Fruit fly (Drosophila melanogaster) whole organism, embryonic: ENCODE results near the gene RtcB.

ENCODE experiments used
- Aef1 ChIP-seq: fragments of 200-800 bp; sonication (Bioruptor generic); IDR thresholded peaks from 3 replicates; pipeline ENCODE4 v1.3.6; 2022; ENCODE audit warnings: missing biosample characterization, missing genetic modification characterization
- B-H1 ChIP-seq: fragments of 200-800 bp; sonication (Bioruptor generic); IDR thresholded peaks from 3 replicates; pipeline ENCODE4 v1.3.6; 2022; ENCODE audit warnings: missing biosample characterization, missing genetic modification characterization
- CG10959 ChIP-seq: fragments of 200-800 bp; sonication (Bioruptor generic); IDR thresholded peaks from 2 replicates; pipeline ENCODE4 v1.3.6; 2022; ENCODE audit warnings: missing biosample characterization, missing genetic modification characterization
- CG11504 ChIP-seq: fragments of 200-800 bp; sonication (Bioruptor generic); optimal IDR thresholded peaks from 3 replicates; lab custom pipeline; 2019; ENCODE audit warnings: missing biosample characterization, mild to moderate bottlenecking, missing genetic modification characterization, moderate library complexity
- CG12942 ChIP-seq: fragments of 200-800 bp; sonication (Bioruptor generic); optimal IDR thresholded peaks from 3 replicates; lab custom pipeline; 2016; ENCODE audit warnings: missing biosample characterization, missing genetic modification characterization
- CG13123 ChIP-seq: fragments of 200-800 bp; sonication (Bioruptor generic); optimal IDR thresholded peaks from 2 replicates; lab custom pipeline; 2016; ENCODE audit warnings: missing biosample characterization, missing genetic modification characterization
- CG14667 ChIP-seq: fragments of 200-800 bp; sonication (Bioruptor generic); IDR thresholded peaks from 2 replicates; pipeline ENCODE4 v1.3.6; 2022; ENCODE audit warnings: missing biosample characterization, missing genetic modification characterization
- CG14710 ChIP-seq: fragments of 200-800 bp; sonication (Bioruptor generic); optimal IDR thresholded peaks from 3 replicates; lab custom pipeline; 2019; ENCODE audit warnings: missing biosample characterization, mild to moderate bottlenecking, missing genetic modification characterization, moderate library complexity
- CG1603 ChIP-seq: fragments of 200-800 bp; sonication (Bioruptor generic); optimal IDR thresholded peaks from 2 replicates; lab custom pipeline; 2019; ENCODE audit warnings: missing biosample characterization, mild to moderate bottlenecking, missing genetic modification characterization, moderate library complexity
- CG17186 ChIP-seq: fragments of 200-800 bp; sonication (Bioruptor generic); optimal IDR thresholded peaks from 3 replicates; lab custom pipeline; 2017; ENCODE audit warnings: missing biosample characterization, missing genetic modification reagents, missing genetic modification characterization
- CG17612 ChIP-seq: fragments of 200-800 bp; sonication (Bioruptor generic); IDR thresholded peaks from 2 replicates; pipeline ENCODE4 v1.3.6; 2022; ENCODE audit warnings: missing biosample characterization, missing genetic modification characterization
- CG2199 ChIP-seq: fragments of 200-800 bp; sonication (Bioruptor generic); IDR thresholded peaks from 3 replicates; pipeline ENCODE4 v1.3.6; 2022; ENCODE audit warnings: missing biosample characterization, missing genetic modification characterization
- CG32767 ChIP-seq: fragments of 200-800 bp; sonication (Bioruptor generic); IDR thresholded peaks from 2 replicates; pipeline ENCODE4 v1.3.6; 2022; ENCODE audit warnings: missing biosample characterization, missing genetic modification characterization
- CG32772 ChIP-seq: fragments of 200-800 bp; sonication (Bioruptor generic); IDR thresholded peaks from 2 replicates; pipeline ENCODE4 v1.3.6; 2022; ENCODE audit warnings: missing biosample characterization, missing genetic modification characterization
- CG33213 ChIP-seq: fragments of 200-800 bp; sonication (Bioruptor generic); optimal IDR thresholded peaks from 3 replicates; lab custom pipeline; 2016; ENCODE audit warnings: missing biosample characterization, missing genetic modification characterization
- CG3726 ChIP-seq: fragments of 200-800 bp; sonication (Bioruptor generic); IDR thresholded peaks from 3 replicates; pipeline ENCODE4, ENCODE4 v1.3.6; 2022; ENCODE audit warnings: missing biosample characterization, missing genetic modification characterization
- CG5180 ChIP-seq: fragments of 200-800 bp; sonication (Bioruptor generic); optimal IDR thresholded peaks from 3 replicates; lab custom pipeline; 2017; ENCODE audit warnings: missing biosample characterization, missing genetic modification characterization, mild to moderate bottlenecking, moderate library complexity, missing genetic modification reagents
- CG6854 ChIP-seq: fragments of 200-800 bp; sonication (Bioruptor generic); optimal IDR thresholded peaks from 3 replicates; lab custom pipeline; 2017; ENCODE audit warnings: missing biosample characterization, mild to moderate bottlenecking, missing genetic modification characterization
- CG8478 ChIP-seq: fragments of >200 bp; optimal IDR thresholded peaks from 2 replicates; lab custom pipeline; 2018
- CHES-1-like ChIP-seq: fragments of 200-800 bp; sonication (Bioruptor generic); optimal IDR thresholded peaks from 2 replicates; lab custom pipeline; 2016; ENCODE audit warnings: missing biosample characterization, missing genetic modification characterization
- Camta ChIP-seq: fragments of 200-800 bp; sonication (Bioruptor generic); optimal IDR thresholded peaks from 2 replicates; lab custom pipeline; 2016; ENCODE audit warnings: missing biosample characterization, missing genetic modification characterization
- Chrac-16 ChIP-seq: fragments of 200-800 bp; sonication (Bioruptor generic); optimal IDR thresholded peaks from 3 replicates; lab custom pipeline; 2016; ENCODE audit warnings: missing biosample characterization, missing genetic modification characterization
- D19B ChIP-seq: fragments of 200-800 bp; sonication (Bioruptor generic); optimal IDR thresholded peaks from 2 replicates; lab custom pipeline; 2017; ENCODE audit warnings: missing biosample characterization, mild to moderate bottlenecking, missing genetic modification characterization
- Dll ChIP-seq: fragments of 200-800 bp; sonication (Bioruptor generic); IDR thresholded peaks from 4 replicates; pipeline ENCODE4 v1.3.6; 2022; ENCODE audit warnings: missing biosample characterization, missing genetic modification characterization; ENCODE audit not compliant: partially characterized antibody
- Dref ChIP-seq: fragments of 200-800 bp; sonication (Bioruptor generic); IDR thresholded peaks from 2 replicates; pipeline ENCODE4 v1.3.6; 2022; ENCODE audit warnings: missing biosample characterization, missing genetic modification characterization
- E2f2 ChIP-seq: fragments of 200-800 bp; sonication (Bioruptor generic); IDR thresholded peaks from 2 replicates; pipeline ENCODE4 v1.3.6; 2022; ENCODE audit warnings: missing biosample characterization, missing genetic modification characterization
- Ets65A ChIP-seq: fragments of 200-800 bp; sonication (Bioruptor generic); peaks from one replicate; lab custom pipeline; 2016; ENCODE audit warnings: missing biosample characterization, missing genetic modification characterization
- MTF-1 ChIP-seq: fragments of 200-800 bp; sonication (Bioruptor generic); optimal IDR thresholded peaks from 2 replicates; lab custom pipeline; 2018; ENCODE audit warnings: missing biosample characterization, mild to moderate bottlenecking, missing genetic modification characterization, borderline replicate concordance
- Max ChIP-seq: fragments of 200-800 bp; sonication (Bioruptor generic); optimal IDR thresholded peaks from 2 replicates; lab custom pipeline; 2016; ENCODE audit warnings: missing biosample characterization, mild to moderate bottlenecking, missing genetic modification characterization
- Six4 ChIP-seq: fragments of 200-800 bp; sonication (Bioruptor generic); optimal IDR thresholded peaks from 2 replicates; lab custom pipeline; 2016; ENCODE audit warnings: missing biosample characterization, missing genetic modification characterization
- Sox102F ChIP-seq: fragments of 200-800 bp; sonication (Bioruptor generic); optimal IDR thresholded peaks from 2 replicates; lab custom pipeline; 2018; ENCODE audit warnings: missing biosample characterization, mild to moderate bottlenecking, missing genetic modification characterization, moderate library complexity
- Xbp1 ChIP-seq: fragments of 200-800 bp; sonication (Bioruptor generic); optimal IDR thresholded peaks from 3 replicates; lab custom pipeline; 2016; ENCODE audit warnings: missing biosample characterization, mild to moderate bottlenecking, missing genetic modification characterization
- ash1 ChIP-seq: fragments of 200-800 bp; sonication (Bioruptor generic); optimal IDR thresholded peaks from 2 replicates; lab custom pipeline; 2018; ENCODE audit warnings: missing biosample characterization, mild to moderate bottlenecking, missing genetic modification characterization
- bsh ChIP-seq, 2 experiments: fragments of 200-800 bp; sonication (Bioruptor generic); optimal IDR thresholded peaks; 2 replicates each; lab custom pipeline; 2017 to 2018; ENCODE audit warnings: mild to moderate bottlenecking in 2 of 2, missing biosample characterization in 2 of 2, missing genetic modification characterization in 2 of 2, moderate library complexity in 1 of 2
- cad ChIP-seq: fragments of >200 bp; optimal IDR thresholded peaks from 2 replicates; lab custom pipeline; 2017; ENCODE audit warnings: missing biosample characterization, missing genetic modification characterization
- dmrt99B ChIP-seq: fragments of 200-800 bp; sonication (Bioruptor generic); optimal IDR thresholded peaks from 2 replicates; lab custom pipeline; 2018; ENCODE audit warnings: missing biosample characterization, mild to moderate bottlenecking, missing genetic modification characterization, moderate library complexity
- fd64A ChIP-seq: fragments of 200-800 bp; sonication (Bioruptor generic); optimal IDR thresholded peaks from 3 replicates; lab custom pipeline; 2018; ENCODE audit warnings: missing biosample characterization, mild to moderate bottlenecking, missing genetic modification characterization
- gcm2 ChIP-seq: fragments of 200-800 bp; sonication (Bioruptor generic); optimal IDR thresholded peaks from 2 replicates; lab custom pipeline; 2016; ENCODE audit warnings: missing biosample characterization, missing genetic modification characterization
- gsb-n ChIP-seq: fragments of 200-800 bp; sonication (Bioruptor generic); optimal IDR thresholded peaks from 3 replicates; lab custom pipeline; 2018; ENCODE audit warnings: missing biosample characterization, mild to moderate bottlenecking, missing genetic modification characterization
- kni ChIP-seq: fragments of 200-800 bp; sonication (Bioruptor generic); optimal IDR thresholded peaks from 3 replicates; lab custom pipeline; 2017; ENCODE audit warnings: mild to moderate bottlenecking, missing biosample characterization, missing genetic modification reagents, missing genetic modification characterization
- lov ChIP-seq, 2 experiments: fragments of 200-800 bp in 1 of 2; fragments of >200 bp in 1 of 2; sonication (Bioruptor generic) in 1 of 2; IDR thresholded peaks in 1 of 2; optimal IDR thresholded peaks in 1 of 2; 2 replicates in 1 of 2; 3 replicates in 1 of 2; pipeline versions ENCODE4 v1.3.6 to Lab custom; 2017 to 2022; ENCODE audit warnings: missing biosample characterization in 1 of 2, missing genetic modification characterization in 1 of 2
- mirr ChIP-seq: fragments of 200-800 bp; sonication (Bioruptor generic); optimal IDR thresholded peaks from 3 replicates; lab custom pipeline; 2018; ENCODE audit warnings: missing biosample characterization, mild to moderate bottlenecking, missing genetic modification characterization
- mld ChIP-seq: fragments of 200-800 bp; sonication (Bioruptor generic); IDR thresholded peaks from 3 replicates; pipeline ENCODE4 v1.3.6; 2022; ENCODE audit warnings: missing biosample characterization, missing genetic modification characterization; ENCODE audit not compliant: partially characterized antibody
- org-1 ChIP-seq: fragments of 200-800 bp; sonication (Bioruptor generic); optimal IDR thresholded peaks from 2 replicates; lab custom pipeline; 2017; ENCODE audit warnings: missing biosample characterization, missing genetic modification characterization
- pfk ChIP-seq: fragments of 200-800 bp; sonication (Bioruptor generic); optimal IDR thresholded peaks from 2 replicates; lab custom pipeline; 2018; ENCODE audit warnings: missing biosample characterization, mild to moderate bottlenecking, missing genetic modification characterization, moderate library complexity
- psq ChIP-seq: fragments of 200-800 bp; sonication (Bioruptor generic); optimal IDR thresholded peaks from 2 replicates; lab custom pipeline; 2017; ENCODE audit warnings: missing biosample characterization, missing genetic modification characterization
- rib ChIP-seq: fragments of 200-800 bp; sonication (Bioruptor generic); IDR thresholded peaks from 2 replicates; pipeline ENCODE4 v1.3.6; 2022; ENCODE audit warnings: missing biosample characterization, missing genetic modification characterization
- run ChIP-seq: fragments of 200-800 bp; sonication (Bioruptor generic); optimal IDR thresholded peaks from 3 replicates; lab custom pipeline; 2018; ENCODE audit warnings: missing biosample characterization, mild to moderate bottlenecking, missing genetic modification characterization
- sim ChIP-seq: fragments of 200-800 bp; sonication (Bioruptor generic); IDR thresholded peaks from 2 replicates; pipeline ENCODE4 v1.3.6; 2022; ENCODE audit warnings: missing biosample characterization, missing genetic modification characterization
- twi ChIP-seq: fragments of 200-800 bp; optimal IDR thresholded peaks from 2 replicates; lab custom pipeline; 2019; ENCODE audit warnings: missing biosample characterization, mild to moderate bottlenecking, missing genetic modification characterization, moderate library complexity

Gene RtcB

DNA sequence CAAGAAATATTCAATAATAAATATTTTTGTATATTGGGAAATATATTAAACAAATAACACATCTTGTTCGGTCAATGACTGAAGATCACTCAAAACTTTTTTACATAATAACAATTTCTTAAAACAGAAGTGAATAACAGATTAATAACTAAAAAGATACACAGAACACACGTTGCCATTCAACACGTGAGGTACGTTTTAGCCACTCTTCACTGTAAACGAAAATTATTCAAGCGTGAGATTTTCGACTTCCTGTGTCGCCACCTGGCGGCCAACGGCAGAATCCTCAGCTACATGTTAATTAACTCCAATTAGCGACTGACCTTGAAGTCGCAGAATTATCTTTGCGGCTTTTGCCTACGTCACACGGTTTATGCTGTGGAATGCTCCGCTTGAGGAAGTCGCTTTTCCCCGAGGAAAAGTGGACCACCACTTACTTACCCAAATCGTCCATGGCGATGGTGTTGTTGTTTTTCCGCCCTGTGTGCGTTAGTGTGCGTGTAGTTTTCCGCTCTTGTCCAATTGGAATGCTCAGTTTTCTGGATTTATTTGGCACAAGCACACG lies 4.6 kb upstream of the RtcB start (continued):
- TF ChIP-seq fd64A (GFP tag; lab: Kevin White, UChicago) (no peak), CG33213 (peak; percentile 50), gsb-n (tag; lab: Kevin White, UChicago) (peak; percentile 64), dmrt99B (tag; lab: Kevin White, UChicago) (peak; percentile 78), CHES-1-like (GFP tag; lab: Kevin White, UChicago) (peak; percentile 29), mirr (GFP tag; lab: Kevin White, UChicago) (peak; percentile 70), CG10959 (GFP tag; lab: Robert Waterston, UW) (peak; percentile 59), CG14667 (peak; percentile 39), CG1603 (peak; percentile 59), Chrac-16 (peak; percentile 63), twi (tag; lab: Kevin White, UChicago) (peak; percentile 45), Sox102F (GFP tag; lab: Kevin White, UChicago) (peak; percentile 76), gcm2 (GFP tag; lab: Kevin White, UChicago) (peak; percentile 37), Xbp1 (peak; percentile 77), CG3726 (GFP tag; lab: Robert Waterston, UW) (peak; percentile 71; the same call in 1 of the 3 replicates), bsh (GFP tag; optimal IDR thresholded peaks at IDR 0.05; lab: Kevin White, UChicago) (peak in 1 of 2 experiments; percentile 73), CG32772 (GFP tag; lab: Robert Waterston, UW) (peak; percentile 50), mld (no peak), pfk (no peak), lov (optimal IDR thresholded peaks at IDR 0.05; lab: Kevin White, UChicago) (no peak), lov (GFP tag; IDR thresholded peaks at IDR 0.05; lab: Robert Waterston, UW) (peak; percentile 72; the same call in 2 of the 3 replicates), cad (GFP tag; lab: Kevin White, UChicago) (no peak), CG2199 (GFP tag; lab: Robert Waterston, UW) (peak; percentile 82; the same call in 1 of the 3 replicates), CG32767 (GFP tag; lab: Robert Waterston, UW) (no peak), kni (GFP tag; lab: Kevin White, UChicago) (peak; percentile 86), CG13123 (GFP tag; lab: Kevin White, UChicago) (no peak), CG11504 (peak; percentile 82), MTF-1 (peak; percentile 53), Dref (GFP tag; lab: Robert Waterston, UW) (no peak), Six4 (peak; percentile 35), Dll (GFP tag; lab: Robert Waterston, UW) (no peak), Camta (GFP tag; lab: Kevin White, UChicago) (peak; percentile 52), CG14710 (tag; lab: Kevin White, UChicago) (peak; percentile 49), E2f2 (GFP tag; lab: Robert Waterston, UW) (peak; percentile 49), psq (GFP tag; lab: Kevin White, UChicago) (no peak), org-1 (GFP tag; lab: Kevin White, UChicago) (peak; percentile 66), CG17612 (GFP tag; lab: Robert Waterston, UW) (0 out of 2 replicates have a peak, but pooled peaks have one; percentile 4), CG8478 (lab: Kevin White, UChicago) (no peak), rib (GFP tag; lab: Robert Waterston, UW) (no peak; the same call in 1 of the 2 replicates), ash1 (GFP tag; lab: Kevin White, UChicago) (no peak), Max (GFP tag; lab: Kevin White, UChicago) (peak; percentile 56), B-H1 (GFP tag; lab: Robert Waterston, UW) (peak; percentile 45; the same call in 1 of the 3 replicates), CG12942 (GFP tag; lab: Kevin White, UChicago) (peak; percentile 27), D19B (GFP tag; lab: Kevin White, UChicago) (peak; percentile 38), CG5180 (GFP tag; lab: Kevin White, UChicago) (peak; percentile 44), run (tag; lab: Kevin White, UChicago) (peak; percentile 6), Aef1 (peak; percentile 66), sim (GFP tag; lab: Robert Waterston, UW) (peak; percentile 40), Ets65A (peak; percentile 65), CG6854 (GFP tag; lab: Kevin White, UChicago) (peak; percentile 7), CG17186 (GFP tag; lab: Kevin White, UChicago) (no peak)
